Worm (Caenorhabditis elegans) whole organism, young adult: ENCODE results near the gene clc-9.
A peak's percentile ranks its signal among the peaks of the same experiment; 100 is the strongest.

Source experiments
- B0261.1 ChIP-seq: sonication (generic microtip); optimal IDR thresholded peaks from 2 replicates; lab custom pipeline; 2016; ENCODE audit warnings: mild to moderate bottlenecking, missing genetic modification characterization, moderate library complexity, missing compliant biosample characterization
- ceh-40 ChIP-seq: fragments of 200-800 bp; sonication (Bioruptor generic); IDR thresholded peaks from 2 replicates; pipeline ENCODE4 v1.3.6; 2022; ENCODE audit warnings: missing genetic modification characterization, missing compliant biosample characterization
- egl-44 ChIP-seq: fragments of 200-800 bp; sonication (Bioruptor generic); IDR thresholded peaks from 2 replicates; pipeline ENCODE4 v1.3.6; 2022; ENCODE audit warnings: missing genetic modification reagents, missing genetic modification characterization, missing compliant biosample characterization
- gei-17 ChIP-seq: fragments of 200-800 bp; sonication (Bioruptor generic); optimal IDR thresholded peaks from 2 replicates; lab custom pipeline; 2018; ENCODE audit warnings: mild to moderate bottlenecking, missing genetic modification characterization, missing compliant biosample characterization
- hlh-26 ChIP-seq: fragments of 200-800 bp; sonication (Bioruptor generic); conservative IDR thresholded peaks from 2 replicates; pipeline ENCODE4 v1.3.6; 2022; ENCODE audit warnings: missing genetic modification reagents, missing genetic modification characterization, missing compliant biosample characterization
- hmg-20 ChIP-seq: fragments of 200-800 bp; sonication (Bioruptor generic); IDR thresholded peaks from 2 replicates; pipeline ENCODE4 v1.3.6; 2022; ENCODE audit warnings: missing genetic modification reagents, missing genetic modification characterization, missing compliant biosample characterization
- pha-4 ChIP-seq: fragments of 150-350 bp; sonication (generic microtip); optimal IDR thresholded peaks from 2 replicates; lab custom pipeline; 2014; ENCODE audit warnings: missing biosample characterization, missing genetic modification reagents, missing genetic modification characterization
- sea-2 ChIP-seq: fragments of 200-800 bp; sonication (Bioruptor generic); IDR thresholded peaks from 2 replicates; pipeline ENCODE4 v1.3.6; 2022; ENCODE audit warnings: missing genetic modification characterization, missing compliant biosample characterization
- zim-3 ChIP-seq: sonication (generic microtip); optimal IDR thresholded peaks from 2 replicates; lab custom pipeline; 2017; ENCODE audit warnings: mild to moderate bottlenecking, missing genetic modification characterization, moderate library complexity, missing compliant biosample characterization

- peak; percentile 4; the same call in 1 of the 2 replicates for TF ChIP-seq hmg-20
- TF ChIP-seq sea-2 (GFP tag; lab: Robert Waterston, UW): no peak
- no peak for TF ChIP-seq B0261.1 (tag; lab: Kevin White, UChicago)
- no peak for TF ChIP-seq hlh-26 (GFP tag; lab: Robert Waterston, UW)
- no peak for TF ChIP-seq zim-3 (tag; lab: Kevin White, UChicago)
- TF ChIP-seq pha-4 (tag; lab: Kevin White, UChicago): no peak
- no peak for TF ChIP-seq ceh-40 (GFP tag; lab: Robert Waterston, UW)
- peak; percentile 4 for TF ChIP-seq gei-17 (GFP tag; lab: Kevin White, UChicago)
- TF ChIP-seq egl-44 (GFP tag; lab: Robert Waterston, UW): no peak
Measured at ce11 chrIV:11080823-11081285, 31.9 kb upstream of the clc-9 start, which contains the start of gene atg-7.
